Worm (Caenorhabditis elegans) whole organism, mixed stage, embryonic: ENCODE measurements around the gene metr-1.

Source experiments
- lin-32 ChIP-seq: fragments of 200-800 bp; sonication (Bioruptor generic); optimal IDR thresholded peaks from 2 replicates; lab custom pipeline; 2018; ENCODE audit warnings: mild to moderate bottlenecking, missing genetic modification characterization, missing compliant biosample characterization
- lsy-2 ChIP-seq: fragments of 150-350 bp; optimal IDR thresholded peaks from 2 replicates; lab custom pipeline; 2014; ENCODE audit warnings: missing biosample characterization, missing genetic modification characterization
- nhr-28 ChIP-seq: fragments of 150-350 bp; optimal IDR thresholded peaks from 2 replicates; lab custom pipeline; 2014; ENCODE audit warnings: missing biosample characterization, missing genetic modification characterization
- snpc-4 ChIP-seq: fragments of 150-350 bp; optimal IDR thresholded peaks from 2 replicates; lab custom pipeline; 2014; ENCODE audit warnings: missing biosample characterization, missing genetic modification characterization
- unc-120 ChIP-seq: sonication (generic microtip); optimal IDR thresholded peaks from 2 replicates; lab custom pipeline; 2017; ENCODE audit warnings: missing genetic modification characterization, missing compliant biosample characterization; ENCODE audit not compliant: poor library complexity, severe bottlenecking
- unc-62 ChIP-seq: fragments of 150-350 bp; optimal IDR thresholded peaks from 2 replicates; lab custom pipeline; 2014; ENCODE audit warnings: missing biosample characterization, missing genetic modification reagents, missing genetic modification characterization

DNA sequence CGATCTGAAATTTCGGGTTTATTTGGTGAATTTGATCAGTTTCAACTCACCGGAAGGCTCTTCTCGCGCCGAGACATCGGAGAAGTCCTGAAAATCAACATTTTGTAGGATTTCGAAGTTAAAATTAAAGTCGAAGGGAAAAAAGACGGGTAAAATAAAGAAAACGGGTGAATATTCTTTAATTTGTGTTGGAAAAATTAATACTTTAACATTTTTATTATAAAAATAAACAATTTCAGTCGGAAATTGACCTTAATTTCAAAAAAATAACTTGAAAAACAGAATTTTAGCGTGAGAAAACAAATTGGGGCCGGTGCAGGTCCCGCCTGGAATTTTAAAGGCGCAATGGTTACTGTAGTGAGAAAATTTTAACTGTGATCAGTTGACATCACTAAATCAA, 26.7 kb downstream of the metr-1 start, which contains the start of gene nos-1:
- TF ChIP-seq nhr-28 (no peak), lin-32 (no peak), unc-62 (GFP tag; lab: Kevin White, UChicago) (no peak), lsy-2 (tag; lab: Kevin White, UChicago) (no peak), snpc-4 (tag; lab: Kevin White, UChicago) (no peak), unc-120 (tag; lab: Kevin White, UChicago) (no peak)
